Worm (Caenorhabditis elegans): ENCODE data around the gene C05C12.6.

Gene C05C12.6

DNA sequence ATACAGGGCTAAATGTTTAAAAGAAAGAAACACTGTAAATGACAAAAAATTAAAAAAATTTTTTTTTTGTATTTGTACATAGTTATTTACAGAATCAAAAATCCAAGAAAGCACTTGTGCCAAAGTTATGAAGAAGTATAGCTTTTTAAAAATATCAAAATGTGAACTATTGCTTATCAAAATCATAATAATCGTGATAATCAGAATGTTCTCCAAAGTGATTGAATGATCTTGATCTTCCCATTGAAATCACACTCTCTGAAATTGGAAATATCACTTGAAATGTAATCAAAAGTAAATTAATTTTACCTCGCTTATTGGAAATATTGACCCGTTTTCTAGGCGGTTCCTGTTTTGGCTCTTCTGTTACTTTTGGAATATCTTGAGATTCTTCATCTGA lies 14.7 kb downstream of the C05C12.6 start:
- peak; percentile 53 for TF ChIP-seq nhr-25 (tag; optimal IDR thresholded peaks at IDR 0.05)
- no peak for TF ChIP-seq ZK546.5 (tag; optimal IDR thresholded peaks at IDR 0.05)

- no peak for TF ChIP-seq ceh-16 (tag; optimal IDR thresholded peaks at IDR 0.05)
- peak; percentile 22 for TF ChIP-seq blmp-1 (tag; optimal IDR thresholded peaks at IDR 0.05; ENCODE audit: insufficient read depth)
Observed at ce11 chrIV:11225206-11225605, 16.1 kb downstream of the C05C12.6 start, which contains the start of gene col-125. TSS of gene col-125 (plus strand) at chrIV:11225506.

ce11 chrIV:11223878-11224277 lies 17.4 kb downstream of the C05C12.6 start, which contains the start of gene C29F4.3:
TSS of gene C29F4.3 (minus strand) at chrIV:11223978.
- no peak for TF ChIP-seq sma-3 (GFP tag; optimal IDR thresholded peaks at IDR 0.05)
- TF ChIP-seq ztf-1 (GFP tag; conservative IDR thresholded peaks at IDR 0.05): no peak
- TF ChIP-seq mdl-1 (tag; optimal IDR thresholded peaks at IDR 0.05): no peak
- TF ChIP-seq ZK546.5 (tag; optimal IDR thresholded peaks at IDR 0.05): no peak
- no peak for TF ChIP-seq nhr-6 (tag; optimal IDR thresholded peaks at IDR 0.05)

ce11 chrIV:11218037-11218436 lies 23.2 kb downstream of the C05C12.6 start, which contains the start of gene zip-6:
TSS of gene zip-6 (minus strand) at chrIV:11218137.
- TF ChIP-seq mab-5 (tag; optimal IDR thresholded peaks at IDR 0.05) (no peak), nhr-11 (tag; optimal IDR thresholded peaks at IDR 0.05) (no peak), nhr-21 (tag; optimal IDR thresholded peaks at IDR 0.05) (no peak), mbf-1 (tag; optimal IDR thresholded peaks at IDR 0.05) (no peak), gmeb-1 (tag; optimal IDR thresholded peaks at IDR 0.05) (no peak)

- no peak for TF ChIP-seq elt-1 (tag; optimal IDR thresholded peaks at IDR 0.05)
- no peak for TF ChIP-seq alr-1 (tag; optimal IDR thresholded peaks at IDR 0.05)
- TF ChIP-seq nhr-25 (tag; optimal IDR thresholded peaks at IDR 0.05): no peak
- no peak for TF ChIP-seq lsy-2 (tag; optimal IDR thresholded peaks at IDR 0.05)
- TF ChIP-seq ztf-4 (tag; optimal IDR thresholded peaks at IDR 0.05): no peak
- TF ChIP-seq ztf-1 (GFP tag; conservative IDR thresholded peaks at IDR 0.05): no peak
- TF ChIP-seq elt-3 (tag; optimal IDR thresholded peaks at IDR 0.05): no peak
- TF ChIP-seq R02D3.7 (tag; optimal IDR thresholded peaks at IDR 0.05): no peak
- no peak for TF ChIP-seq nhr-129 (tag; optimal IDR thresholded peaks at IDR 0.05)
- no peak for TF ChIP-seq nhr-10 (tag; optimal IDR thresholded peaks at IDR 0.05)
- no peak for TF ChIP-seq mab-5 (tag; optimal IDR thresholded peaks at IDR 0.05)
- TF ChIP-seq nhr-21 (tag; optimal IDR thresholded peaks at IDR 0.05): no peak
- no peak for TF ChIP-seq ceh-16 (tag; optimal IDR thresholded peaks at IDR 0.05)
- no peak for TF ChIP-seq nhr-77 (tag; optimal IDR thresholded peaks at IDR 0.05)
- no peak for TF ChIP-seq fos-1 (tag; optimal IDR thresholded peaks at IDR 0.05)
- no peak for TF ChIP-seq ZK546.5 (tag; optimal IDR thresholded peaks at IDR 0.05)
- no peak for TF ChIP-seq egl-27 (tag; optimal IDR thresholded peaks at IDR 0.05)
- TF ChIP-seq dmd-4 (tag; optimal IDR thresholded peaks at IDR 0.05): no peak
- no peak for TF ChIP-seq mbf-1 (tag; optimal IDR thresholded peaks at IDR 0.05)
Observed at ce11 chrIV:11212978-11213377, 28.3 kb downstream of the C05C12.6 start.

DNA sequence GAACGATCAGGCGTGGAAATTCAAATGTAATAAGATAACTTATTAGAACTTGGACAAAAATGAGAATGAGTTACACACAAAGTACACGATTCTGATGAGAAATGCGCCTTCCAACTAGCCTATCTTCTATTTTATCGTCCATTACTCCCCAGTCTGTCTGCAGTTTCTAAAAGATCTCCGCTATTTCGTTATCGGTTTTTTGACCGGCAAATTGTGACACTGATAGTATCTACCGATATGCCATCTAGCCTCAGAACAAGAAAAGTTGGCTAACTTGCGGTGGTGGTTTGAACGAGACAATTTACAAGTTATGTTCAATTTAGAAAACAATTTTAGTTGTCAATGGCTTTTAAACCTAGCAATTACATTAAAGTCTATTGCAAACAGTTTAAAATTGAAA lies 29.7 kb downstream of the C05C12.6 start:
- TF ChIP-seq elt-1 (tag; optimal IDR thresholded peaks at IDR 0.05) (peak; percentile 89), nhr-11 (tag; optimal IDR thresholded peaks at IDR 0.05) (no peak), ztf-4 (tag; optimal IDR thresholded peaks at IDR 0.05) (no peak), fos-1 (tag; optimal IDR thresholded peaks at IDR 0.05) (peak; percentile 96), crh-2 (tag; optimal IDR thresholded peaks at IDR 0.05) (peak; percentile 57), nhr-25 (tag; optimal IDR thresholded peaks at IDR 0.05) (no peak), ceh-16 (tag; optimal IDR thresholded peaks at IDR 0.05) (peak; percentile 95), lsy-2 (tag; optimal IDR thresholded peaks at IDR 0.05) (no peak), alr-1 (tag; optimal IDR thresholded peaks at IDR 0.05) (no peak)

- TF ChIP-seq dmd-4 (tag; optimal IDR thresholded peaks at IDR 0.05): no peak
- no peak for TF ChIP-seq lin-39 (tag; optimal IDR thresholded peaks at IDR 0.05)
- no peak for TF ChIP-seq gmeb-1 (tag; optimal IDR thresholded peaks at IDR 0.05)
- no peak for TF ChIP-seq aly-2 (tag; optimal IDR thresholded peaks at IDR 0.05)
- no peak for TF ChIP-seq nhr-25 (tag; optimal IDR thresholded peaks at IDR 0.05)
- no peak for TF ChIP-seq F13H6.1 (tag; optimal IDR thresholded peaks at IDR 0.05)
- no peak for TF ChIP-seq nhr-21 (tag; optimal IDR thresholded peaks at IDR 0.05)
- TF ChIP-seq nhr-12 (tag; optimal IDR thresholded peaks at IDR 0.05): no peak
Observed at ce11 chrIV:11210781-11211256, 30.4 kb downstream of the C05C12.6 start, which contains the start of gene adk-1. TSS of gene adk-1 (minus strand) at chrIV:11210831.
